Worm (Caenorhabditis elegans) whole organism, young adult: ENCODE measurements around the gene F22E5.17.

Source experiments
- Y56A3A.18 ChIP-seq: fragments of 200-800 bp; sonication (Bioruptor generic); IDR thresholded peaks from 2 replicates; pipeline ENCODE4 v1.3.6; 2022; ENCODE audit warnings: missing genetic modification reagents, missing genetic modification characterization, missing compliant biosample characterization
- attf-6 ChIP-seq: fragments of 200-800 bp; sonication (Bioruptor generic); IDR thresholded peaks from 2 replicates; pipeline ENCODE4 v1.3.6; 2022; ENCODE audit warnings: missing genetic modification reagents, missing genetic modification characterization, missing compliant biosample characterization
- cebp-2 ChIP-seq: fragments of 200-800 bp; sonication (Bioruptor generic); IDR thresholded peaks from 2 replicates; pipeline ENCODE4 v1.3.6; 2022; ENCODE audit warnings: missing genetic modification characterization, missing compliant biosample characterization
- ceh-40 ChIP-seq: fragments of 200-800 bp; sonication (Bioruptor generic); IDR thresholded peaks from 2 replicates; pipeline ENCODE4 v1.3.6; 2022; ENCODE audit warnings: missing genetic modification characterization, missing compliant biosample characterization
- die-1 ChIP-seq: sonication (generic microtip); optimal IDR thresholded peaks from 2 replicates; lab custom pipeline; 2016; ENCODE audit warnings: missing genotype, mild to moderate bottlenecking, missing genetic modification characterization, missing compliant biosample characterization
- lin-26 ChIP-seq: fragments of 200-800 bp; sonication (Bioruptor generic); IDR thresholded peaks from 2 replicates; pipeline ENCODE4 v1.3.6; 2022; ENCODE audit warnings: missing genetic modification reagents, missing genetic modification characterization, missing compliant biosample characterization
- lin-35 ChIP-seq, 3 experiments: fragments of 150-350 bp in 2 of 3; sonication (generic microtip) in 1 of 3; optimal IDR thresholded peaks; 2 replicates each; lab custom pipeline; 2014 to 2018; ENCODE audit warnings: missing biosample characterization in 3 of 3, missing genetic modification characterization in 3 of 3, missing genetic modification reagents in 3 of 3
- madf-8 ChIP-seq: fragments of 200-800 bp; sonication (Bioruptor generic); conservative IDR thresholded peaks from 2 replicates; pipeline ENCODE4 v1.3.6; 2022; ENCODE audit warnings: missing genetic modification reagents, missing genetic modification characterization, missing compliant biosample characterization
- mel-28 ChIP-seq: sonication (generic microtip); optimal IDR thresholded peaks from 2 replicates; lab custom pipeline; 2016; ENCODE audit warnings: borderline replicate concordance, mild to moderate bottlenecking, missing genetic modification characterization, missing compliant biosample characterization
- nfya-2 ChIP-seq: fragments of 200-800 bp; sonication (Bioruptor generic); IDR thresholded peaks from 2 replicates; pipeline ENCODE4 v1.3.6; 2022; ENCODE audit warnings: missing genetic modification reagents, missing genetic modification characterization, missing compliant biosample characterization
- rec-8 ChIP-seq, 2 experiments: sonication (generic microtip); optimal IDR thresholded peaks; 2 replicates each; lab custom pipeline; 2016; ENCODE audit warnings: mild to moderate bottlenecking in 2 of 2, missing genetic modification characterization in 2 of 2, missing genetic modification reagents in 2 of 2, missing genotype in 2 of 2, missing biosample characterization in 1 of 2, missing compliant biosample characterization in 1 of 2, moderate library complexity in 1 of 2
- tlf-1 ChIP-seq: fragments of 200-800 bp; sonication (Bioruptor generic); optimal IDR thresholded peaks from 2 replicates; lab custom pipeline; 2018; ENCODE audit warnings: mild to moderate bottlenecking, missing genetic modification characterization, missing compliant biosample characterization
- ztf-26 ChIP-seq: sonication (generic microtip); optimal IDR thresholded peaks from 2 replicates; lab custom pipeline; 2017; ENCODE audit warnings: missing genetic modification characterization, missing compliant biosample characterization

- TF ChIP-seq ceh-40 = no peak
- TF ChIP-seq attf-6 (GFP tag; lab: Robert Waterston, UW) = no peak
- no peak for TF ChIP-seq tlf-1
- TF ChIP-seq lin-26 (GFP tag; lab: Robert Waterston, UW) = no peak
- no peak for TF ChIP-seq nfya-2 (GFP tag; lab: Robert Waterston, UW)
- TF ChIP-seq lin-35 (GFP tag; optimal IDR thresholded peaks at IDR 0.05; lab: Kevin White, UChicago) = no peak
- TF ChIP-seq die-1 (tag; lab: Kevin White, UChicago) = no peak
- TF ChIP-seq rec-8 (tag; optimal IDR thresholded peaks at IDR 0.05; lab: Kevin White, UChicago) = no peak
- no peak for TF ChIP-seq madf-8
- TF ChIP-seq Y56A3A.18 = no peak
- no peak for TF ChIP-seq ztf-26 (tag; lab: Kevin White, UChicago)
- TF ChIP-seq mel-28 = no peak
- no peak for TF ChIP-seq cebp-2 (GFP tag; lab: Robert Waterston, UW)
These were observed 14.6 kb downstream of the F22E5.17 start, which contains the start of gene set-11 for ce11 chrII:2692476-2692875.
